Fruit fly (Drosophila melanogaster) whole organism, embryonic: ENCODE results near the gene Rtca.

Experiments
- CG1024 ChIP-seq: fragments of 200-800 bp; sonication (Bioruptor generic); IDR thresholded peaks from 2 replicates; pipeline ENCODE4 v1.3.6; 2022; ENCODE audit warnings: missing biosample characterization, missing genetic modification characterization
- CG10366 ChIP-seq: fragments of 200-800 bp; sonication (Bioruptor generic); IDR thresholded peaks from 2 replicates; pipeline ENCODE4 v1.3.6; 2022; ENCODE audit warnings: missing biosample characterization, missing genetic modification characterization
- CG11504 ChIP-seq: fragments of 200-800 bp; sonication (Bioruptor generic); optimal IDR thresholded peaks from 3 replicates; lab custom pipeline; 2019; ENCODE audit warnings: missing biosample characterization, mild to moderate bottlenecking, missing genetic modification characterization, moderate library complexity
- CG11695 ChIP-seq: fragments of 200-800 bp; sonication (Bioruptor generic); IDR thresholded peaks from 3 replicates; pipeline ENCODE4 v1.3.6; 2022; ENCODE audit warnings: missing biosample characterization, missing genetic modification characterization
- CG12942 ChIP-seq: fragments of 200-800 bp; sonication (Bioruptor generic); optimal IDR thresholded peaks from 3 replicates; lab custom pipeline; 2016; ENCODE audit warnings: missing biosample characterization, missing genetic modification characterization
- CG1602 ChIP-seq: fragments of 200-800 bp; sonication (Bioruptor generic); optimal IDR thresholded peaks from 3 replicates; lab custom pipeline; 2016; ENCODE audit warnings: missing biosample characterization, missing genetic modification characterization
- CG1792 ChIP-seq: fragments of 200-800 bp; sonication (Bioruptor generic); optimal IDR thresholded peaks from 2 replicates; lab custom pipeline; 2016; ENCODE audit warnings: missing biosample characterization, missing genetic modification characterization
- CG1832 ChIP-seq: fragments of 200-800 bp; sonication (Bioruptor generic); optimal IDR thresholded peaks from 2 replicates; lab custom pipeline; 2017; ENCODE audit warnings: missing biosample characterization, mild to moderate bottlenecking, missing genetic modification characterization, inconsistent platforms
- CG2129 ChIP-seq: fragments of 200-800 bp; sonication (Bioruptor generic); IDR thresholded peaks from 2 replicates; pipeline ENCODE4 v1.3.6; 2022; ENCODE audit warnings: missing biosample characterization, missing genetic modification characterization; ENCODE audit not compliant: partially characterized antibody
- CG2712 ChIP-seq: fragments of 200-800 bp; optimal IDR thresholded peaks from 3 replicates; lab custom pipeline; 2019; ENCODE audit warnings: missing biosample characterization, mild to moderate bottlenecking, missing genetic modification characterization, moderate library complexity
- CG2875 ChIP-seq: fragments of 200-800 bp; sonication (Bioruptor generic); optimal IDR thresholded peaks from 2 replicates; lab custom pipeline; 2017; ENCODE audit warnings: missing biosample characterization, mild to moderate bottlenecking, missing genetic modification characterization, missing genetic modification reagents
- CG31388 ChIP-seq: fragments of 200-800 bp; sonication (Bioruptor generic); optimal IDR thresholded peaks from 2 replicates; lab custom pipeline; 2016; ENCODE audit warnings: missing biosample characterization, missing genetic modification characterization
- CG33213 ChIP-seq: fragments of 200-800 bp; sonication (Bioruptor generic); optimal IDR thresholded peaks from 3 replicates; lab custom pipeline; 2016; ENCODE audit warnings: missing biosample characterization, missing genetic modification characterization
- CG3726 ChIP-seq: fragments of 200-800 bp; sonication (Bioruptor generic); IDR thresholded peaks from 3 replicates; pipeline ENCODE4, ENCODE4 v1.3.6; 2022; ENCODE audit warnings: missing biosample characterization, missing genetic modification characterization
- CG6791 ChIP-seq: fragments of 200-800 bp; sonication (Bioruptor generic); IDR thresholded peaks from 3 replicates; pipeline ENCODE4 v1.3.6; 2022; ENCODE audit warnings: missing biosample characterization, missing genetic modification characterization; ENCODE audit not compliant: partially characterized antibody
- CG7556 ChIP-seq: fragments of 200-800 bp; sonication (Bioruptor generic); optimal IDR thresholded peaks from 2 replicates; lab custom pipeline; 2017; ENCODE audit warnings: missing biosample characterization, mild to moderate bottlenecking, missing genetic modification characterization
- CG7839 ChIP-seq: fragments of 200-800 bp; sonication (Bioruptor generic); optimal IDR thresholded peaks from 3 replicates; lab custom pipeline; 2018; ENCODE audit warnings: missing biosample characterization, mild to moderate bottlenecking, missing genetic modification characterization, moderate library complexity
- CG8290 ChIP-seq, 3 experiments: fragments of 200-800 bp; sonication (Bioruptor generic); optimal IDR thresholded peaks; 2 replicates each; lab custom pipeline; 2016 to 2019; ENCODE audit warnings: missing biosample characterization in 3 of 3, missing genetic modification characterization in 3 of 3, mild to moderate bottlenecking in 2 of 3, moderate library complexity in 1 of 3
- CG9609 ChIP-seq: fragments of 200-800 bp; sonication (Bioruptor generic); optimal IDR thresholded peaks from 3 replicates; lab custom pipeline; 2016; ENCODE audit warnings: missing biosample characterization, missing genetic modification characterization
- D19B ChIP-seq: fragments of 200-800 bp; sonication (Bioruptor generic); optimal IDR thresholded peaks from 2 replicates; lab custom pipeline; 2017; ENCODE audit warnings: missing biosample characterization, mild to moderate bottlenecking, missing genetic modification characterization
- Dbx ChIP-seq: fragments of 200-800 bp; sonication (Bioruptor generic); IDR thresholded peaks from 3 replicates; pipeline ENCODE4 v1.3.6; 2022; ENCODE audit warnings: missing biosample characterization, missing genetic modification characterization
- Deaf1 ChIP-seq: fragments of 200-800 bp; optimal IDR thresholded peaks from 3 replicates; lab custom pipeline; 2019; ENCODE audit warnings: missing biosample characterization, mild to moderate bottlenecking, missing genetic modification characterization, moderate library complexity
- E2f1 ChIP-seq: fragments of 200-800 bp; sonication (Bioruptor generic); IDR thresholded peaks from 2 replicates; pipeline ENCODE4 v1.3.6; 2022; ENCODE audit warnings: missing biosample characterization, missing genetic modification characterization
- Hr3 ChIP-seq: fragments of 200-800 bp; sonication (Bioruptor generic); optimal IDR thresholded peaks from 3 replicates; lab custom pipeline; 2016; ENCODE audit warnings: missing biosample characterization, missing genetic modification characterization
- Hsf ChIP-seq: fragments of 200-800 bp; sonication (Bioruptor generic); optimal IDR thresholded peaks from 3 replicates; lab custom pipeline; 2016; ENCODE audit warnings: missing biosample characterization, missing genetic modification characterization
- MTF-1 ChIP-seq: fragments of 200-800 bp; sonication (Bioruptor generic); optimal IDR thresholded peaks from 2 replicates; lab custom pipeline; 2018; ENCODE audit warnings: missing biosample characterization, mild to moderate bottlenecking, missing genetic modification characterization, borderline replicate concordance
- NFAT ChIP-seq: fragments of 200-800 bp; sonication (Bioruptor generic); IDR thresholded peaks from 2 replicates; pipeline ENCODE4 v1.3.6; 2022; ENCODE audit warnings: missing biosample characterization, missing genetic modification characterization
- Xbp1 ChIP-seq: fragments of 200-800 bp; sonication (Bioruptor generic); optimal IDR thresholded peaks from 3 replicates; lab custom pipeline; 2016; ENCODE audit warnings: missing biosample characterization, mild to moderate bottlenecking, missing genetic modification characterization
- al ChIP-seq: fragments of 200-800 bp; sonication (Bioruptor generic); IDR thresholded peaks from 2 replicates; pipeline ENCODE4 v1.3.6; 2022; ENCODE audit warnings: missing biosample characterization, missing genetic modification characterization
- bbx ChIP-seq: fragments of 200-800 bp; sonication (Bioruptor generic); IDR thresholded peaks from 2 replicates; pipeline ENCODE4 v1.3.6; 2022; ENCODE audit warnings: missing biosample characterization, missing genetic modification characterization; ENCODE audit not compliant: partially characterized antibody
- bsh ChIP-seq, 2 experiments: fragments of 200-800 bp; sonication (Bioruptor generic); optimal IDR thresholded peaks; 2 replicates each; lab custom pipeline; 2017 to 2018; ENCODE audit warnings: mild to moderate bottlenecking in 2 of 2, missing biosample characterization in 2 of 2, missing genetic modification characterization in 2 of 2, moderate library complexity in 1 of 2
- btn ChIP-seq: fragments of 200-800 bp; sonication (Bioruptor generic); optimal IDR thresholded peaks from 2 replicates; lab custom pipeline; 2016; ENCODE audit warnings: missing biosample characterization, missing genetic modification characterization
- cas ChIP-seq: fragments of 200-800 bp; sonication (Bioruptor generic); IDR thresholded peaks from 2 replicates; pipeline ENCODE4 v1.3.6; 2022; ENCODE audit warnings: missing biosample characterization, missing genetic modification characterization
- chinmo ChIP-seq: fragments of 200-800 bp; sonication (Bioruptor generic); IDR thresholded peaks from 4 replicates; pipeline ENCODE4 v1.3.6; 2022; ENCODE audit warnings: missing biosample characterization, missing genetic modification characterization; ENCODE audit not compliant: partially characterized antibody
- ci ChIP-seq: fragments of 200-800 bp; sonication (Bioruptor generic); IDR thresholded peaks from 3 replicates; pipeline ENCODE4 v1.3.6; 2022; ENCODE audit warnings: missing biosample characterization, missing genetic modification characterization
- fd96Cb ChIP-seq: fragments of 200-800 bp; sonication (Bioruptor generic); optimal IDR thresholded peaks from 2 replicates; lab custom pipeline; 2018; ENCODE audit warnings: missing biosample characterization, mild to moderate bottlenecking, missing genetic modification characterization, moderate library complexity
- gsb ChIP-seq: fragments of 200-800 bp; sonication (Bioruptor generic); IDR thresholded peaks from 2 replicates; pipeline ENCODE4 v1.3.6; 2022; ENCODE audit warnings: missing biosample characterization, missing genetic modification characterization
- nerfin-2 ChIP-seq: fragments of 200-800 bp; sonication (Bioruptor generic); IDR thresholded peaks from 2 replicates; pipeline ENCODE4 v1.3.6; 2022; ENCODE audit warnings: missing biosample characterization, missing genetic modification characterization; ENCODE audit not compliant: partially characterized antibody
- oc ChIP-seq: fragments of 200-800 bp; sonication (Bioruptor generic); optimal IDR thresholded peaks from 2 replicates; lab custom pipeline; 2018; ENCODE audit warnings: missing biosample characterization, mild to moderate bottlenecking, missing genetic modification characterization, moderate library complexity
- p53 ChIP-seq: fragments of 200-800 bp; sonication (Bioruptor generic); optimal IDR thresholded peaks from 2 replicates; lab custom pipeline; 2016; ENCODE audit warnings: missing biosample characterization, missing genetic modification characterization
- repo ChIP-seq: fragments of 200-800 bp; sonication (Bioruptor generic); optimal IDR thresholded peaks from 2 replicates; lab custom pipeline; 2016; ENCODE audit warnings: missing biosample characterization, missing genetic modification characterization
- rib ChIP-seq: fragments of 200-800 bp; sonication (Bioruptor generic); IDR thresholded peaks from 2 replicates; pipeline ENCODE4 v1.3.6; 2022; ENCODE audit warnings: missing biosample characterization, missing genetic modification characterization
- schlank ChIP-seq: fragments of 200-800 bp; sonication (Bioruptor generic); optimal IDR thresholded peaks from 2 replicates; lab custom pipeline; 2018; ENCODE audit warnings: missing biosample characterization, mild to moderate bottlenecking, missing genetic modification characterization
- sens ChIP-seq: fragments of 200-800 bp; sonication (Bioruptor generic); peaks from one replicate; lab custom pipeline; 2016; ENCODE audit warnings: missing biosample characterization, missing genetic modification characterization
- seq ChIP-seq: fragments of 200-800 bp; sonication (Bioruptor generic); IDR thresholded peaks from 2 replicates; pipeline ENCODE4 v1.3.6; 2022; ENCODE audit warnings: missing biosample characterization, missing genetic modification characterization
- sna ChIP-seq: fragments of 200-800 bp; sonication (Bioruptor generic); IDR thresholded peaks from 2 replicates; pipeline ENCODE4 v1.3.6; 2022; ENCODE audit warnings: missing biosample characterization, missing genetic modification characterization; ENCODE audit not compliant: partially characterized antibody
- vnd ChIP-seq: fragments of 200-800 bp; sonication (Bioruptor generic); IDR thresholded peaks from 3 replicates; pipeline ENCODE4 v1.3.6; 2022; ENCODE audit warnings: missing biosample characterization, missing genetic modification characterization; ENCODE audit not compliant: partially characterized antibody
- zfh1 ChIP-seq: fragments of 200-800 bp; sonication (Bioruptor generic); IDR thresholded peaks from 3 replicates; pipeline ENCODE4 v1.3.6; 2022; ENCODE audit warnings: missing biosample characterization, missing genetic modification characterization

Gene Rtca

DNA sequence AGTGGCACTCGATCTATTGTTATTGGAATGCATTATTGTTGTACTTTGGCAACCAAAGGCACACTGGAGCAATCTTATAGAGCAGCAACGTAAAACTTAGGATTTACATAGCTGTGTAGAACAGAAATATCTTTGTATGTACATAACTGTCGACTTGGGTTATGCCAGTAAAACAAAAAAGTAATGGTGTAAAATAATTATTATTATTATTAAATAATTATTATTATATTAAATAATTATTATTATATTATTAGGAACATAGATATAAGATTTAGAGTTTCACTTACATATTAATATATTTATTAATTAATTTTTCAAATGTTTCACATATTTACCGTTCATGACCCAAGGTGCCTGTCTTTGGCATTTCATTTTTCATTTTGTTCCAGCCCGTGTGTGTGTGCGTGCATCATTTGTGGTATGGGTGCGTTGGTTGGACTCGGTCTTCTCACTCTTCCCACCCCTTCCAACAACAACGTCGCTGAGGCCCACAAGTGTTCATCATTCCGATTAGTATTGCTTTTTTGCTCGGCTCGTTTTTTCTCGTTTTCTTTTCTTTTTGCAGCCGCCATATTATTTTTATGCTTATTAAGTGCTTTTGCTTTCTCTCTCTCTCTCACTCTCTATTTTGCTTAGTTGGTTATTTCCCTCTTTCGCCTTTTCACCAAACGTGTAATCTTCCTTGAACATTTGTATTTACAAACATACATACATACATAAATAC, 51.9 kb downstream of the Rtca start (continued):
- TF ChIP-seq oc (tag; lab: Kevin White, UChicago): peak; percentile 93
- TF ChIP-seq sens: peak; percentile 94
- peak; percentile 21 for TF ChIP-seq CG1832 (GFP tag; lab: Kevin White, UChicago)
- peak; percentile 98 for TF ChIP-seq CG11504
- peak; percentile 93 for TF ChIP-seq CG12942 (GFP tag; lab: Kevin White, UChicago)
- TF ChIP-seq chinmo (GFP tag; lab: Robert Waterston, UW): no peak
- peak; percentile 92 for TF ChIP-seq zfh1 (GFP tag; lab: Robert Waterston, UW)
- peak; percentile 90 for TF ChIP-seq CG31388 (GFP tag; lab: Kevin White, UChicago)
- peak; percentile 85 for TF ChIP-seq MTF-1 (GFP tag; lab: Kevin White, UChicago)
- peak; percentile 59 for TF ChIP-seq CG33213 (GFP tag; lab: Kevin White, UChicago)
- peak; percentile 87 for TF ChIP-seq NFAT (GFP tag; lab: Robert Waterston, UW)
- peak; percentile 80 for TF ChIP-seq Hsf (GFP tag; lab: Kevin White, UChicago)
- TF ChIP-seq p53: no peak
- peak; percentile 98 for TF ChIP-seq fd96Cb (tag; lab: Kevin White, UChicago)
- TF ChIP-seq CG7556: peak; percentile 99
- no peak for TF ChIP-seq bbx (GFP tag; lab: Robert Waterston, UW)
- TF ChIP-seq sna (GFP tag; lab: Robert Waterston, UW): no peak
- TF ChIP-seq CG1792 (GFP tag; lab: Kevin White, UChicago): peak; percentile 73
- peak; percentile 67 for TF ChIP-seq repo (GFP tag; lab: Kevin White, UChicago)
- peak; percentile 99 for TF ChIP-seq CG7839 (tag; lab: Kevin White, UChicago)
- TF ChIP-seq D19B (GFP tag; lab: Kevin White, UChicago): peak; percentile 91
- TF ChIP-seq CG10366 (GFP tag; lab: Robert Waterston, UW): peak; percentile 88
- TF ChIP-seq nerfin-2 (GFP tag; lab: Robert Waterston, UW): no peak
- peak; percentile 53; the same call in 2 of the 3 replicates for TF ChIP-seq vnd
- TF ChIP-seq CG1024 (GFP tag; lab: Robert Waterston, UW): peak; percentile 74
- TF ChIP-seq gsb (GFP tag; lab: Robert Waterston, UW): peak; percentile 75
- peak; percentile 90 for TF ChIP-seq CG3726 (GFP tag; lab: Robert Waterston, UW)
- no peak for TF ChIP-seq rib (GFP tag; lab: Robert Waterston, UW)
- peak; percentile 89 for TF ChIP-seq schlank (tag; lab: Kevin White, UChicago)
- TF ChIP-seq btn: peak; percentile 64
- peak; percentile 95 for TF ChIP-seq CG1602 (GFP tag; lab: Kevin White, UChicago)
- TF ChIP-seq bsh (GFP tag; optimal IDR thresholded peaks at IDR 0.05; lab: Kevin White, UChicago): peak; percentile 80 to 96
- peak; percentile 99 for TF ChIP-seq CG2712 (tag; lab: Kevin White, UChicago)
- peak; percentile 97 for TF ChIP-seq CG2875 (GFP tag; lab: Kevin White, UChicago)
- 0 out of 2 replicates have a peak, but pooled peaks have one; percentile 25 for TF ChIP-seq cas (GFP tag; lab: Robert Waterston, UW)
- TF ChIP-seq CG8290 (GFP tag; optimal IDR thresholded peaks at IDR 0.05; lab: Kevin White, UChicago): peak; percentile 93
- peak; percentile 32 to 92 for TF ChIP-seq CG8290 (tag; optimal IDR thresholded peaks at IDR 0.05; lab: Kevin White, UChicago)
- TF ChIP-seq CG9609 (GFP tag; lab: Kevin White, UChicago): peak; percentile 88
- no peak for TF ChIP-seq CG2129 (GFP tag; lab: Robert Waterston, UW)
- 0 out of 3 replicates have a peak, but pooled peaks have one; percentile 38 for TF ChIP-seq CG6791 (GFP tag; lab: Robert Waterston, UW)
- peak; percentile 88 for TF ChIP-seq ci
- peak; percentile 96 for TF ChIP-seq CG11695 (GFP tag; lab: Robert Waterston, UW)
- TF ChIP-seq Dbx (GFP tag; lab: Robert Waterston, UW): peak; percentile 86
- TF ChIP-seq E2f1: peak; percentile 91
- TF ChIP-seq Deaf1 (tag; lab: Kevin White, UChicago): peak; percentile 81
- TF ChIP-seq Xbp1 (GFP tag; lab: Kevin White, UChicago): peak; percentile 93
- TF ChIP-seq Hr3: peak; percentile 98
- TF ChIP-seq al (GFP tag; lab: Robert Waterston, UW): peak; percentile 89
- peak; percentile 84 for TF ChIP-seq seq (GFP tag; lab: Robert Waterston, UW)
